Worm (Caenorhabditis elegans) whole organism, late embryonic: ENCODE data around the gene fbxa-134.

Experiments used
- C38D4.7 ChIP-seq: fragments of 200-800 bp; sonication (Bioruptor generic); optimal IDR thresholded peaks from 2 replicates; lab custom pipeline; 2018; ENCODE audit warnings: mild to moderate bottlenecking, missing genetic modification characterization, moderate library complexity, missing compliant biosample characterization
- K02D7.2 ChIP-seq: sonication (generic microtip); optimal IDR thresholded peaks from 2 replicates; lab custom pipeline; 2017; ENCODE audit warnings: mild to moderate bottlenecking, missing genetic modification characterization, missing compliant biosample characterization
- T23F11.4 ChIP-seq: fragments of 200-800 bp; sonication (Bioruptor generic); optimal IDR thresholded peaks from 2 replicates; lab custom pipeline; 2018; ENCODE audit warnings: mild to moderate bottlenecking, missing genetic modification characterization, missing compliant biosample characterization
- Y22D7AL.16 ChIP-seq: sonication (generic microtip); optimal IDR thresholded peaks from 2 replicates; lab custom pipeline; 2016; ENCODE audit warnings: missing genetic modification characterization, missing compliant biosample characterization
- ceh-14 ChIP-seq: sonication (generic microtip); optimal IDR thresholded peaks from 2 replicates; lab custom pipeline; 2016; ENCODE audit warnings: missing genotype, missing genetic modification characterization, missing compliant biosample characterization
- ceh-22 ChIP-seq: sonication (generic microtip); optimal IDR thresholded peaks from 2 replicates; lab custom pipeline; 2017; ENCODE audit warnings: missing biosample characterization, missing genetic modification characterization
- ceh-24 ChIP-seq: sonication (generic microtip); optimal IDR thresholded peaks from 2 replicates; lab custom pipeline; 2016; ENCODE audit warnings: mild to moderate bottlenecking, missing genetic modification characterization, missing compliant biosample characterization
- ceh-31 ChIP-seq: sonication (generic microtip); optimal IDR thresholded peaks from 2 replicates; lab custom pipeline; 2016; ENCODE audit warnings: missing genetic modification characterization, missing compliant biosample characterization
- ceh-34 ChIP-seq: sonication (generic microtip); optimal IDR thresholded peaks from 2 replicates; lab custom pipeline; 2016; ENCODE audit warnings: mild to moderate bottlenecking, missing genetic modification characterization, missing compliant biosample characterization
- ceh-48 ChIP-seq: sonication (generic microtip); optimal IDR thresholded peaks from 2 replicates; lab custom pipeline; 2016; ENCODE audit warnings: missing genetic modification characterization, inconsistent platforms, missing compliant biosample characterization
- ceh-6 ChIP-seq: fragments of 200-800 bp; sonication (Bioruptor generic); optimal IDR thresholded peaks from 2 replicates; lab custom pipeline; 2018; ENCODE audit warnings: mild to moderate bottlenecking, missing genetic modification characterization, missing compliant biosample characterization
- dve-1 ChIP-seq: sonication (generic microtip); optimal IDR thresholded peaks from 2 replicates; lab custom pipeline; 2017; ENCODE audit warnings: antibody characterized with exemption, mild to moderate bottlenecking, missing genetic modification characterization, missing compliant biosample characterization
- ets-4 ChIP-seq: sonication (generic microtip); optimal IDR thresholded peaks from 2 replicates; lab custom pipeline; 2016; ENCODE audit warnings: missing genetic modification characterization, missing compliant biosample characterization
- fkh-10 ChIP-seq: fragments of 150-350 bp; optimal IDR thresholded peaks from 2 replicates; lab custom pipeline; 2014; ENCODE audit warnings: missing biosample characterization, missing genetic modification reagents, missing genetic modification characterization
- fkh-6 ChIP-seq: sonication (generic microtip); optimal IDR thresholded peaks from 2 replicates; lab custom pipeline; 2016; ENCODE audit warnings: missing genetic modification characterization, missing compliant biosample characterization
- gmeb-2 ChIP-seq: sonication (generic microtip); optimal IDR thresholded peaks from 2 replicates; lab custom pipeline; 2016; ENCODE audit warnings: missing genetic modification characterization, inconsistent platforms, missing compliant biosample characterization
- hlh-13 ChIP-seq: fragments of 200-800 bp; sonication (Bioruptor generic); optimal IDR thresholded peaks from 2 replicates; lab custom pipeline; 2018; ENCODE audit warnings: mild to moderate bottlenecking, missing genetic modification characterization, missing compliant biosample characterization
- hlh-15 ChIP-seq: sonication (generic microtip); optimal IDR thresholded peaks from 2 replicates; lab custom pipeline; 2016; ENCODE audit warnings: missing genetic modification characterization, missing compliant biosample characterization
- hlh-30 ChIP-seq: sonication (generic microtip); optimal IDR thresholded peaks from 2 replicates; lab custom pipeline; 2017; ENCODE audit warnings: antibody characterized with exemption, missing genetic modification characterization, missing compliant biosample characterization; ENCODE audit not compliant: insufficient read depth
- hlh-6 ChIP-seq: sonication (generic microtip); optimal IDR thresholded peaks from 2 replicates; lab custom pipeline; 2016; ENCODE audit warnings: missing genotype, missing genetic modification characterization, missing compliant biosample characterization
- hlh-8 ChIP-seq: sonication (generic microtip); optimal IDR thresholded peaks from 2 replicates; lab custom pipeline; 2016; ENCODE audit warnings: missing genotype, missing genetic modification characterization, missing compliant biosample characterization
- lim-6 ChIP-seq: sonication (generic microtip); optimal IDR thresholded peaks from 2 replicates; lab custom pipeline; 2016; ENCODE audit warnings: missing genetic modification characterization, missing compliant biosample characterization
- madf-2 ChIP-seq: sonication (generic microtip); optimal IDR thresholded peaks from 2 replicates; lab custom pipeline; 2017; ENCODE audit warnings: missing genetic modification characterization, missing compliant biosample characterization
- nfya-1 ChIP-seq: sonication (generic microtip); optimal IDR thresholded peaks from 2 replicates; lab custom pipeline; 2017; ENCODE audit warnings: missing genetic modification characterization, mild to moderate bottlenecking, missing compliant biosample characterization, antibody characterized with exemption, moderate library complexity
- pat-9 ChIP-seq: fragments of 200-800 bp; sonication (Bioruptor generic); optimal IDR thresholded peaks from 2 replicates; lab custom pipeline; 2018; ENCODE audit warnings: mild to moderate bottlenecking, missing genetic modification characterization, moderate library complexity, missing compliant biosample characterization
- pha-2 ChIP-seq: sonication (generic microtip); optimal IDR thresholded peaks from 2 replicates; lab custom pipeline; 2017; ENCODE audit warnings: mild to moderate bottlenecking, missing genetic modification characterization, missing compliant biosample characterization
- pqm-1 ChIP-seq: sonication (generic microtip); optimal IDR thresholded peaks from 2 replicates; lab custom pipeline; 2016; ENCODE audit warnings: missing genetic modification characterization, missing compliant biosample characterization
- pros-1 ChIP-seq: fragments of 150-350 bp; optimal IDR thresholded peaks from 2 replicates; lab custom pipeline; 2014; ENCODE audit warnings: missing biosample characterization, missing genetic modification reagents, missing genetic modification characterization
- sdc-2 ChIP-seq: sonication (generic microtip); optimal IDR thresholded peaks from 2 replicates; lab custom pipeline; 2016; ENCODE audit warnings: missing genotype, missing genetic modification characterization, missing compliant biosample characterization
- sox-4 ChIP-seq: sonication (generic microtip); optimal IDR thresholded peaks from 2 replicates; lab custom pipeline; 2017; ENCODE audit warnings: mild to moderate bottlenecking, missing genetic modification characterization, inconsistent platforms, missing compliant biosample characterization
- tbx-2 ChIP-seq: sonication (generic microtip); optimal IDR thresholded peaks from 2 replicates; lab custom pipeline; 2016; ENCODE audit warnings: missing genetic modification characterization, missing compliant biosample characterization
- tbx-7 ChIP-seq: sonication (generic microtip); optimal IDR thresholded peaks from 2 replicates; lab custom pipeline; 2016; ENCODE audit warnings: missing genotype, missing genetic modification characterization, missing compliant biosample characterization
- ttx-3 ChIP-seq: sonication (generic microtip); optimal IDR thresholded peaks from 2 replicates; lab custom pipeline; 2016; ENCODE audit warnings: missing genetic modification reagents, missing genetic modification characterization, missing compliant biosample characterization
- unc-3 ChIP-seq, 2 experiments: fragments of 200-800 bp in 1 of 2; sonication (Bioruptor generic) in 1 of 2; sonication (generic microtip) in 1 of 2; conservative IDR thresholded peaks in 1 of 2; optimal IDR thresholded peaks in 1 of 2; 2 replicates each; pipeline versions ENCODE4 v1.3.6 to Lab custom; 2016 to 2022; ENCODE audit warnings: missing compliant biosample characterization in 2 of 2, missing genetic modification characterization in 2 of 2, missing genetic modification reagents in 1 of 2
- unc-42 ChIP-seq: sonication (generic microtip); optimal IDR thresholded peaks from 2 replicates; lab custom pipeline; 2016; ENCODE audit warnings: missing genotype, missing genetic modification characterization, missing compliant biosample characterization
- unc-55 ChIP-seq: sonication (generic microtip); optimal IDR thresholded peaks from 2 replicates; lab custom pipeline; 2017; ENCODE audit warnings: missing biosample characterization, missing genetic modification reagents, missing genetic modification characterization
- unc-86 ChIP-seq: sonication (generic microtip); optimal IDR thresholded peaks from 2 replicates; lab custom pipeline; 2016; ENCODE audit warnings: missing genetic modification characterization, missing compliant biosample characterization
- ztf-16 ChIP-seq: sonication (generic microtip); optimal IDR thresholded peaks from 2 replicates; lab custom pipeline; 2017; ENCODE audit warnings: missing genetic modification characterization, missing compliant biosample characterization

Gene fbxa-134

DNA sequence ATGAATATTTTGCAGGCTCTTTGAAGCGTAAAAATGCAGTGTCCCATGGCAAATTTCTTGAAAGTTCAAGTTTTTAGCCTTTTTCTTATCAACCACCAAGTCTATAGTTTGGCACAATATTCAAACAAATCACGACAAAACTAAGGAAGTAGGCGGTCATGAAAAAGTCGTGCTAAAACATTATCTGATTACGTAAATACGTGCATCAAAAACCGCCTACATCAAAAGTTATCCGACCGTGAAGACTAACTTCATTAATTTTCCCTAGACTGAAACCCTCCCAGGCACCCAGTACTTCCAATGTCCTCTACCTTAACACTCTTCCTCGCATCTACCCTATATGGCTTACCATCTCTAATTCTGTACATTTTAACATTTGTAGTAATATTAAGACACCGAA is 24.2 kb downstream of the fbxa-134 start, which contains the start of gene srg-44:
Gene srg-44, plus strand, starts transcription at position 301 of the 400 bp plus-strand sequence.
- TF ChIP-seq ztf-16 = no peak
- TF ChIP-seq ceh-22 (tag; lab: Kevin White, UChicago) = no peak
- no peak for TF ChIP-seq tbx-7
- TF ChIP-seq madf-2 = no peak
- no peak for TF ChIP-seq lim-6 (tag; lab: Kevin White, UChicago)
- no peak for TF ChIP-seq hlh-15 (tag; lab: Kevin White, UChicago)
- no peak for TF ChIP-seq hlh-8 (tag; lab: Kevin White, UChicago)
- no peak for TF ChIP-seq gmeb-2 (tag; lab: Kevin White, UChicago)
- TF ChIP-seq ceh-14 = no peak
- TF ChIP-seq C38D4.7 (GFP tag; lab: Kevin White, UChicago) = no peak
- no peak for TF ChIP-seq unc-86 (tag; lab: Kevin White, UChicago)
- TF ChIP-seq unc-3 (GFP tag; conservative IDR thresholded peaks at IDR 0.05; lab: Robert Waterston, UW) = no peak
- TF ChIP-seq unc-3 (tag; optimal IDR thresholded peaks at IDR 0.05; lab: Kevin White, UChicago) = no peak

DNA sequence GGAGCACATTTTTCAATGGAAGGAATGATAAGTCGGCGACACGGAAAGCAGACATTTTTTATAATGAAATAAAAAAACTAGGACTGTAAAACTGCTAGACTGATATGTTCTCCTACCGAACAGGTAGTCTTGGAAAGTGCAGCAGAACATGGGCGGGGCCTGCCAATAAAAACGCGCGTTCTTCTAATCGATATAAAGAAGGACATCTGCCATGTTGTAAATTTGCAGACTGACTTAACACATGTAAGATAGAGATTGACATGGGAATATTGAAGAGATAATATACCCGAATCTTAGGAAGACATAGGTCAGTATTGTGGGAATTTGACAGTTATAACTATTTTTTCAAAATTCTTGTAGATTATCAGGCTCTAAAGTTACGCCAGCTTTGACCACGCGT is 24.8 kb downstream of the fbxa-134 start, which contains the start of gene sdz-16:
Gene sdz-16, minus strand, starts transcription at position 101 of the 400 bp plus-strand sequence.
- TF ChIP-seq T23F11.4 (GFP tag; lab: Kevin White, UChicago) (no peak), ceh-24 (tag; lab: Kevin White, UChicago) (no peak), hlh-6 (tag; lab: Kevin White, UChicago) (no peak), tbx-7 (no peak), ceh-22 (tag; lab: Kevin White, UChicago) (no peak), hlh-30 (tag; lab: Kevin White, UChicago) (no peak), tbx-2 (tag; lab: Kevin White, UChicago) (no peak), ceh-31 (tag; lab: Kevin White, UChicago) (no peak), dve-1 (no peak), unc-42 (tag; lab: Kevin White, UChicago) (no peak), hlh-13 (GFP tag; lab: Kevin White, UChicago) (no peak), ceh-48 (tag; lab: Kevin White, UChicago) (no peak), sdc-2 (no peak), fkh-6 (no peak), pat-9 (no peak), ets-4 (tag; lab: Kevin White, UChicago) (no peak), unc-3 (GFP tag; conservative IDR thresholded peaks at IDR 0.05; lab: Robert Waterston, UW) (no peak), unc-3 (tag; optimal IDR thresholded peaks at IDR 0.05; lab: Kevin White, UChicago) (no peak)

ce11 chrV:17323876-17324275 is 28.8 kb downstream of the fbxa-134 start:
- TF ChIP-seq hlh-13 (GFP tag; lab: Kevin White, UChicago) = no peak
- no peak for TF ChIP-seq unc-55 (GFP tag; lab: Kevin White, UChicago)
- no peak for TF ChIP-seq ttx-3 (tag; lab: Kevin White, UChicago)
- TF ChIP-seq pros-1 (tag; lab: Kevin White, UChicago) = no peak
- no peak for TF ChIP-seq Y22D7AL.16 (tag; lab: Kevin White, UChicago)
- TF ChIP-seq K02D7.2 (tag; lab: Kevin White, UChicago) = no peak
- TF ChIP-seq sox-4 (tag; lab: Kevin White, UChicago) = no peak
- TF ChIP-seq pqm-1 = no peak
- no peak for TF ChIP-seq unc-86 (tag; lab: Kevin White, UChicago)
- no peak for TF ChIP-seq ceh-34 (tag; lab: Kevin White, UChicago)
- no peak for TF ChIP-seq gmeb-2 (tag; lab: Kevin White, UChicago)
- no peak for TF ChIP-seq ceh-14
- no peak for TF ChIP-seq ceh-6 (GFP tag; lab: Kevin White, UChicago)
- TF ChIP-seq madf-2 = no peak
- no peak for TF ChIP-seq ets-4 (tag; lab: Kevin White, UChicago)
- no peak for TF ChIP-seq fkh-10
- TF ChIP-seq unc-42 (tag; lab: Kevin White, UChicago) = no peak
- TF ChIP-seq C38D4.7 (GFP tag; lab: Kevin White, UChicago) = no peak
- no peak for TF ChIP-seq pha-2 (tag; lab: Kevin White, UChicago)
- TF ChIP-seq nfya-1 = no peak
